Worm (Caenorhabditis elegans): ENCODE results near the gene K07G6.1.

ce11 chrII:1744183-1744582 is 2.8 kb downstream of the K07G6.1 start, which contains the start of gene clec-19:
- TF ChIP-seq nhr-76 (tag; optimal IDR thresholded peaks at IDR 0.05) (no peak), elt-3 (tag; optimal IDR thresholded peaks at IDR 0.05) (no peak), pha-4 (tag; optimal IDR thresholded peaks at IDR 0.05) (no peak), zag-1 (tag; optimal IDR thresholded peaks at IDR 0.05) (no peak), skn-1 (tag; optimal IDR thresholded peaks at IDR 0.05) (no peak)
